Worm (Caenorhabditis elegans) whole organism, L1 larva: ENCODE measurements around the gene gpa-8.

Source experiments
- C16A3.4 ChIP-seq: fragments of 150-350 bp; optimal IDR thresholded peaks from 2 replicates; lab custom pipeline; 2014; ENCODE audit warnings: missing biosample characterization, missing genetic modification characterization
- C34B4.2 ChIP-seq: sonication (generic microtip); optimal IDR thresholded peaks from 2 replicates; lab custom pipeline; 2017; ENCODE audit warnings: mild to moderate bottlenecking, missing genetic modification characterization, missing compliant biosample characterization
- Y116A8C.19 ChIP-seq: sonication (generic microtip); optimal IDR thresholded peaks from 2 replicates; lab custom pipeline; 2016; ENCODE audit warnings: missing compliant biosample characterization, missing genetic modification characterization, borderline replicate concordance
- aha-1 ChIP-seq: fragments of 150-350 bp; optimal IDR thresholded peaks from 2 replicates; lab custom pipeline; 2014; ENCODE audit warnings: missing biosample characterization, missing genetic modification characterization
- aly-2 ChIP-seq: fragments of 150-350 bp; optimal IDR thresholded peaks from 2 replicates; lab custom pipeline; 2014; ENCODE audit warnings: missing biosample characterization, missing genetic modification characterization
- blmp-1 ChIP-seq: fragments of 150-350 bp; optimal IDR thresholded peaks from 2 replicates; lab custom pipeline; 2014; ENCODE audit warnings: missing biosample characterization, missing genetic modification characterization
- ceh-8 ChIP-seq: fragments of 200-800 bp; sonication (Bioruptor generic); optimal IDR thresholded peaks from 2 replicates; lab custom pipeline; 2018; ENCODE audit warnings: mild to moderate bottlenecking, missing genetic modification characterization, moderate library complexity, missing compliant biosample characterization
- ceh-90 ChIP-seq: sonication (generic microtip); optimal IDR thresholded peaks from 2 replicates; lab custom pipeline; 2016; ENCODE audit warnings: missing genetic modification characterization, missing compliant biosample characterization
- efl-3 ChIP-seq: fragments of 200-800 bp; sonication (Bioruptor generic); optimal IDR thresholded peaks from 2 replicates; lab custom pipeline; 2018; ENCODE audit warnings: mild to moderate bottlenecking, missing genetic modification characterization, missing compliant biosample characterization
- egl-13 ChIP-seq: sonication (generic microtip); optimal IDR thresholded peaks from 2 replicates; lab custom pipeline; 2016; ENCODE audit warnings: missing genotype, missing genetic modification reagents, missing genetic modification characterization, missing compliant biosample characterization
- elt-2 ChIP-seq: sonication (generic microtip); optimal IDR thresholded peaks from 2 replicates; lab custom pipeline; 2016; ENCODE audit warnings: missing genetic modification characterization, mild to moderate bottlenecking, inconsistent platforms, missing compliant biosample characterization, missing genetic modification reagents
- elt-3 ChIP-seq, 6 experiments: fragments of 150-350 bp in 1 of 6; sonication (generic microtip); optimal IDR thresholded peaks; 2 replicates each; lab custom pipeline; 2017 to 2018; ENCODE audit warnings: missing biosample characterization in 6 of 6, missing genetic modification characterization in 6 of 6, inconsistent platforms in 1 of 6
- fkh-4 ChIP-seq: sonication (generic microtip); optimal IDR thresholded peaks from 2 replicates; lab custom pipeline; 2016; ENCODE audit warnings: missing compliant biosample characterization, missing genetic modification characterization, borderline replicate concordance
- fos-1 ChIP-seq: fragments of 150-350 bp; optimal IDR thresholded peaks from 2 replicates; lab custom pipeline; 2014; ENCODE audit warnings: missing biosample characterization, missing genetic modification characterization
- grh-1 ChIP-seq: fragments of 200-800 bp; sonication (Bioruptor generic); IDR thresholded peaks from 2 replicates; pipeline ENCODE4 v1.3.6; 2022; ENCODE audit warnings: missing genetic modification reagents, missing genetic modification characterization, missing compliant biosample characterization
- hpl-2 ChIP-seq: fragments of 150-350 bp; optimal IDR thresholded peaks from 2 replicates; lab custom pipeline; 2014; ENCODE audit warnings: missing biosample characterization, missing genetic modification reagents, missing genetic modification characterization
- irx-1 ChIP-seq: sonication (generic microtip); optimal IDR thresholded peaks from 2 replicates; lab custom pipeline; 2016; ENCODE audit warnings: missing genetic modification characterization, missing compliant biosample characterization
- jun-1 ChIP-seq: fragments of 150-350 bp; optimal IDR thresholded peaks from 2 replicates; lab custom pipeline; 2014; ENCODE audit warnings: missing biosample characterization, missing genetic modification reagents, missing genetic modification characterization
- lin-13 ChIP-seq: fragments of 150-350 bp; optimal IDR thresholded peaks from 2 replicates; lab custom pipeline; 2014; ENCODE audit warnings: missing biosample characterization, missing genetic modification reagents, missing genetic modification characterization
- lin-14 ChIP-seq: fragments of 200-800 bp; sonication (Bioruptor generic); optimal IDR thresholded peaks from 2 replicates; lab custom pipeline; 2018; ENCODE audit warnings: mild to moderate bottlenecking, missing genetic modification characterization, moderate library complexity, missing compliant biosample characterization
- lin-15B ChIP-seq: fragments of 150-350 bp; sonication (generic microtip); optimal IDR thresholded peaks from 3 replicates; lab custom pipeline; 2014; ENCODE audit warnings: missing biosample characterization, missing genetic modification characterization
- lin-39 ChIP-seq: fragments of 150-350 bp; optimal IDR thresholded peaks from 2 replicates; lab custom pipeline; 2014; ENCODE audit warnings: missing biosample characterization, missing genetic modification reagents, missing genetic modification characterization
- lsy-2 ChIP-seq, 2 experiments: fragments of 150-350 bp; optimal IDR thresholded peaks; 2 replicates each; lab custom pipeline; 2014; ENCODE audit warnings: missing biosample characterization in 2 of 2, missing genetic modification characterization in 2 of 2
- mep-1 ChIP-seq: fragments of 150-350 bp; optimal IDR thresholded peaks from 2 replicates; lab custom pipeline; 2014; ENCODE audit warnings: missing biosample characterization, missing genetic modification characterization
- nhr-11 ChIP-seq: fragments of 150-350 bp; optimal IDR thresholded peaks from 2 replicates; lab custom pipeline; 2014; ENCODE audit warnings: missing biosample characterization, missing genetic modification characterization
- nhr-12 ChIP-seq: sonication (generic microtip); optimal IDR thresholded peaks from 2 replicates; lab custom pipeline; 2017; ENCODE audit warnings: missing biosample characterization, missing genetic modification characterization
- nhr-28 ChIP-seq: fragments of 150-350 bp; optimal IDR thresholded peaks from 2 replicates; lab custom pipeline; 2014; ENCODE audit warnings: missing biosample characterization, missing genetic modification characterization
- nhr-71 ChIP-seq: sonication (generic microtip); optimal IDR thresholded peaks from 2 replicates; lab custom pipeline; 2016; ENCODE audit warnings: mild to moderate bottlenecking, missing genetic modification characterization, moderate library complexity, missing compliant biosample characterization
- nhr-76 ChIP-seq: sonication (generic microtip); optimal IDR thresholded peaks from 2 replicates; lab custom pipeline; 2017; ENCODE audit warnings: missing biosample characterization, missing genetic modification characterization
- nhr-90 ChIP-seq: sonication (generic microtip); optimal IDR thresholded peaks from 2 replicates; lab custom pipeline; 2016; ENCODE audit warnings: mild to moderate bottlenecking, missing genetic modification characterization, missing compliant biosample characterization; ENCODE audit not compliant: poor library complexity
- pag-3 ChIP-seq: sonication (generic microtip); optimal IDR thresholded peaks from 2 replicates; lab custom pipeline; 2017; ENCODE audit warnings: missing genetic modification characterization, mild to moderate bottlenecking, missing compliant biosample characterization, antibody characterized with exemption, borderline replicate concordance; ENCODE audit not compliant: insufficient read depth
- pax-3 ChIP-seq: fragments of 200-800 bp; sonication (Bioruptor generic); optimal IDR thresholded peaks from 2 replicates; lab custom pipeline; 2018; ENCODE audit warnings: mild to moderate bottlenecking, missing genetic modification characterization, moderate library complexity, missing compliant biosample characterization
- pqm-1 ChIP-seq: sonication (generic microtip); optimal IDR thresholded peaks from 3 replicates; lab custom pipeline; 2017; ENCODE audit warnings: missing biosample characterization, missing genetic modification characterization
- snpc-4 ChIP-seq: fragments of 150-350 bp; optimal IDR thresholded peaks from 2 replicates; lab custom pipeline; 2014; ENCODE audit warnings: missing biosample characterization, missing genetic modification characterization
- snu-23 ChIP-seq: sonication (generic microtip); optimal IDR thresholded peaks from 2 replicates; lab custom pipeline; 2016; ENCODE audit warnings: missing genetic modification characterization, missing compliant biosample characterization
- sox-4 ChIP-seq: sonication (generic microtip); optimal IDR thresholded peaks from 2 replicates; lab custom pipeline; 2016; ENCODE audit warnings: missing genetic modification characterization, missing compliant biosample characterization
- sup-37 ChIP-seq: fragments of 200-800 bp; sonication (Bioruptor generic); optimal IDR thresholded peaks from 2 replicates; lab custom pipeline; 2018; ENCODE audit warnings: mild to moderate bottlenecking, missing genetic modification characterization, missing compliant biosample characterization
- swsn-7 ChIP-seq: sonication (generic microtip); optimal IDR thresholded peaks from 2 replicates; lab custom pipeline; 2016; ENCODE audit warnings: missing genetic modification characterization, missing compliant biosample characterization
- tlp-1 ChIP-seq: fragments of 150-350 bp; optimal IDR thresholded peaks from 2 replicates; lab custom pipeline; 2014; ENCODE audit warnings: missing biosample characterization, missing genetic modification characterization
- unc-130 ChIP-seq: fragments of 150-350 bp; optimal IDR thresholded peaks from 2 replicates; lab custom pipeline; 2017; ENCODE audit warnings: missing biosample characterization, missing genetic modification characterization, inconsistent platforms
- unc-30 ChIP-seq: sonication (generic microtip); optimal IDR thresholded peaks from 2 replicates; lab custom pipeline; 2017; ENCODE audit warnings: missing biosample characterization, missing genetic modification characterization
- unc-62 ChIP-seq: fragments of 150-350 bp; optimal IDR thresholded peaks from 2 replicates; lab custom pipeline; 2014; ENCODE audit warnings: missing biosample characterization, missing genetic modification reagents, missing genetic modification characterization
- unc-86 ChIP-seq: sonication (generic microtip); optimal IDR thresholded peaks from 2 replicates; lab custom pipeline; 2016; ENCODE audit warnings: missing genetic modification characterization, missing compliant biosample characterization
- vab-15 ChIP-seq: sonication (generic microtip); optimal IDR thresholded peaks from 2 replicates; lab custom pipeline; 2017; ENCODE audit warnings: missing genotype, mild to moderate bottlenecking, missing genetic modification characterization, missing compliant biosample characterization
- zip-4 ChIP-seq: fragments of 200-800 bp; sonication (Bioruptor generic); optimal IDR thresholded peaks from 2 replicates; lab custom pipeline; 2018; ENCODE audit warnings: mild to moderate bottlenecking, missing genetic modification characterization, moderate library complexity, missing compliant biosample characterization

gpa-8 gene

ce11 chrV:12612118-12612517, 28.2 kb downstream of the gpa-8 start, which contains the start of gene cyc-2.2:
cyc-2.2 (minus strand) TSS chrV:12612218.
- TF ChIP-seq sup-37 (GFP tag; lab: Kevin White, UChicago) (no peak), fos-1 (tag; lab: Kevin White, UChicago) (no peak), unc-130 (tag; lab: Kevin White, UChicago) (no peak), unc-86 (tag; lab: Kevin White, UChicago) (no peak), efl-3 (no peak), lsy-2 (tag; optimal IDR thresholded peaks at IDR 0.05; lab: Kevin White, UChicago) (no peak), unc-62 (GFP tag; lab: Kevin White, UChicago) (no peak), lin-39 (no peak), irx-1 (tag; lab: Kevin White, UChicago) (no peak), aha-1 (tag; lab: Kevin White, UChicago) (no peak), egl-13 (tag; lab: Kevin White, UChicago) (no peak), ceh-90 (tag; lab: Kevin White, UChicago) (no peak), blmp-1 (no peak), nhr-90 (tag; lab: Kevin White, UChicago) (no peak), tlp-1 (tag; lab: Kevin White, UChicago) (no peak)
- TF ChIP-seq, all 84 proteins: peak for 0

ce11 chrV:12611029-12611428, 29.3 kb downstream of the gpa-8 start, which contains the start of gene cubn-1:
cubn-1 (plus strand) TSS chrV:12611329.
- TF ChIP-seq lin-13 (GFP tag; lab: Kevin White, UChicago), result no peak
- TF ChIP-seq nhr-12 (tag; lab: Kevin White, UChicago), result no peak
- TF ChIP-seq unc-30 (tag; lab: Kevin White, UChicago), result no peak
- no peak for TF ChIP-seq fkh-4 (tag; lab: Kevin White, UChicago)
- TF ChIP-seq pax-3, result no peak
- TF ChIP-seq unc-86 (tag; lab: Kevin White, UChicago), result no peak
- no peak for TF ChIP-seq elt-2 (tag; lab: Kevin White, UChicago)
- TF ChIP-seq vab-15 (tag; lab: Kevin White, UChicago), result no peak
- TF ChIP-seq nhr-28, result no peak
- TF ChIP-seq lin-15B (tag; lab: Kevin White, UChicago), result no peak

ce11 chrV:12609526-12609925, 30.8 kb downstream of the gpa-8 start, which contains the start of gene ZC116.1:
ZC116.1 (plus strand) TSS chrV:12609826.
- TF ChIP-seq C34B4.2 (tag; lab: Kevin White, UChicago) (no peak), nhr-11 (tag; lab: Kevin White, UChicago) (no peak), zip-4 (GFP tag; lab: Kevin White, UChicago) (no peak), elt-3 (tag; optimal IDR thresholded peaks at IDR 0.05; lab: Kevin White, UChicago) (no peak), C16A3.4 (no peak), elt-2 (tag; lab: Kevin White, UChicago) (no peak), grh-1 (GFP tag; lab: Robert Waterston, UW) (no peak), lin-14 (no peak), nhr-76 (tag; lab: Kevin White, UChicago) (no peak)

- TF ChIP-seq pag-3 (no peak), unc-86 (tag; lab: Kevin White, UChicago) (no peak), snu-23 (GFP tag; lab: Kevin White, UChicago) (no peak), nhr-11 (tag; lab: Kevin White, UChicago) (no peak), sox-4 (tag; lab: Kevin White, UChicago) (no peak), vab-15 (tag; lab: Kevin White, UChicago) (no peak), pqm-1 (tag; lab: Kevin White, UChicago) (no peak), nhr-71 (no peak), blmp-1 (no peak), aly-2 (tag; lab: Kevin White, UChicago) (no peak), snpc-4 (tag; lab: Kevin White, UChicago) (no peak), lin-39 (no peak), Y116A8C.19 (no peak), hpl-2 (no peak), swsn-7 (tag; lab: Kevin White, UChicago) (no peak), mep-1 (tag; lab: Kevin White, UChicago) (no peak), jun-1 (tag; lab: Kevin White, UChicago) (no peak), ceh-8 (GFP tag; lab: Kevin White, UChicago) (no peak)
Measured at ce11 chrV:12608857-12609256, 31.4 kb downstream of the gpa-8 start, which contains the start of gene ZC116.5. ZC116.5 (minus strand) TSS chrV:12608957.
